Fruit fly (Drosophila melanogaster): ENCODE results near the gene CG8997.

CG8997 gene

dm6 chr2L:13842078-13842477, 3.0 kb downstream of the CG8997 start:
- TF ChIP-seq Crg-1 (GFP tag; optimal IDR thresholded peaks at IDR 0.05), result no peak
- TF ChIP-seq Clk (GFP tag; optimal IDR thresholded peaks at IDR 0.05), result no peak
- no peak for TF ChIP-seq CG33017 (tag; optimal IDR thresholded peaks at IDR 0.05)
- TF ChIP-seq ovo (GFP tag; optimal IDR thresholded peaks at IDR 0.05), result no peak
- no peak for TF ChIP-seq CG7045 (GFP tag; optimal IDR thresholded peaks at IDR 0.05)
- no peak for TF ChIP-seq bab1 (GFP tag; optimal IDR thresholded peaks at IDR 0.05)
- TF ChIP-seq CG1620 (GFP tag; optimal IDR thresholded peaks at IDR 0.05), result no peak
- no peak for TF ChIP-seq Hr96 (GFP tag; optimal IDR thresholded peaks at IDR 0.05)
- no peak for TF ChIP-seq pad (GFP tag; optimal IDR thresholded peaks at IDR 0.05)
- TF ChIP-seq Mnt (GFP tag; optimal IDR thresholded peaks at IDR 0.05), result no peak
- TF ChIP-seq tj (GFP tag; optimal IDR thresholded peaks at IDR 0.05), result no peak
- no peak for TF ChIP-seq CG5204 (GFP tag; optimal IDR thresholded peaks at IDR 0.05)
- no peak for TF ChIP-seq toe (GFP tag; optimal IDR thresholded peaks at IDR 0.05)
- no peak for TF ChIP-seq CG12768 (GFP tag; optimal IDR thresholded peaks at IDR 0.05)
- TF ChIP-seq cic (GFP tag; optimal IDR thresholded peaks at IDR 0.05), result no peak
- no peak for TF ChIP-seq CG7101 (tag; optimal IDR thresholded peaks at IDR 0.05)

dm6 chr2L:13841508-13841907, 3.6 kb downstream of the CG8997 start, which contains the start of gene CG33307:
TSS of gene CG33307 (minus strand) at chr2L:13841520.
- TF ChIP-seq CG12768 (GFP tag; optimal IDR thresholded peaks at IDR 0.05), result no peak
- TF ChIP-seq toe (GFP tag; optimal IDR thresholded peaks at IDR 0.05), result no peak
- TF ChIP-seq tj (GFP tag; optimal IDR thresholded peaks at IDR 0.05), result no peak
- TF ChIP-seq CG7101 (tag; optimal IDR thresholded peaks at IDR 0.05), result no peak
- TF ChIP-seq kay (GFP tag; ENCODE audit: borderline replicate concordance), result no peak
- no peak for TF ChIP-seq CG5204 (GFP tag; optimal IDR thresholded peaks at IDR 0.05)
- TF ChIP-seq Mnt (GFP tag; optimal IDR thresholded peaks at IDR 0.05), result no peak

dm6 chr2L:13839744-13840151, 5.4 kb downstream of the CG8997 start:
- TF ChIP-seq bab1 (GFP tag; optimal IDR thresholded peaks at IDR 0.05) (peak; percentile 68), kay (GFP tag; ENCODE audit: borderline replicate concordance) (peak; percentile 81), Hr96 (GFP tag; optimal IDR thresholded peaks at IDR 0.05) (peak; percentile 2), CG33017 (tag; optimal IDR thresholded peaks at IDR 0.05) (peak; percentile 29), CG7101 (tag; optimal IDR thresholded peaks at IDR 0.05) (peak; percentile 31), CG7045 (GFP tag; optimal IDR thresholded peaks at IDR 0.05) (peak; percentile 31), Crg-1 (GFP tag; optimal IDR thresholded peaks at IDR 0.05) (no peak), CG5204 (GFP tag; optimal IDR thresholded peaks at IDR 0.05) (peak; percentile 38), toe (GFP tag; optimal IDR thresholded peaks at IDR 0.05) (peak; percentile 8), pad (GFP tag; optimal IDR thresholded peaks at IDR 0.05) (no peak), cnc (optimal IDR thresholded peaks at IDR 0.05) (no peak), CG11617 (GFP tag; optimal IDR thresholded peaks at IDR 0.05) (peak; percentile 37), CG1620 (GFP tag; optimal IDR thresholded peaks at IDR 0.05) (peak; percentile 22), CG14711 (tag; optimal IDR thresholded peaks at IDR 0.05) (peak; percentile 40)

dm6 chr2L:13838647-13839390, 6.3 kb downstream of the CG8997 start:
- peak; percentile 93 for TF ChIP-seq cic (GFP tag; optimal IDR thresholded peaks at IDR 0.05)
- TF ChIP-seq CG12768 (GFP tag; optimal IDR thresholded peaks at IDR 0.05), result peak; percentile 55
- TF ChIP-seq Mnt (GFP tag; optimal IDR thresholded peaks at IDR 0.05), result no peak
- no peak for TF ChIP-seq tj (GFP tag; optimal IDR thresholded peaks at IDR 0.05)
- no peak for TF ChIP-seq Hr96 (GFP tag; optimal IDR thresholded peaks at IDR 0.05)
- peak; percentile 32 for TF ChIP-seq pad (GFP tag; optimal IDR thresholded peaks at IDR 0.05)
- no peak for TF ChIP-seq CG14711 (tag; optimal IDR thresholded peaks at IDR 0.05)
- TF ChIP-seq cnc (optimal IDR thresholded peaks at IDR 0.05), result no peak
- TF ChIP-seq CG7101 (tag; optimal IDR thresholded peaks at IDR 0.05), result peak; percentile 50
- no peak for TF ChIP-seq CG1620 (GFP tag; optimal IDR thresholded peaks at IDR 0.05)
- no peak for TF ChIP-seq toe (GFP tag; optimal IDR thresholded peaks at IDR 0.05)
- TF ChIP-seq bab1 (GFP tag; optimal IDR thresholded peaks at IDR 0.05), result no peak
- TF ChIP-seq CG33017 (tag; optimal IDR thresholded peaks at IDR 0.05), result peak; percentile 78
- TF ChIP-seq Crg-1 (GFP tag; optimal IDR thresholded peaks at IDR 0.05), result peak; percentile 4
- no peak for TF ChIP-seq ovo (GFP tag; optimal IDR thresholded peaks at IDR 0.05)
- TF ChIP-seq kay (GFP tag; ENCODE audit: borderline replicate concordance), result peak; percentile 84
- TF ChIP-seq CG7045 (GFP tag; optimal IDR thresholded peaks at IDR 0.05), result peak; percentile 71
- peak; percentile 10 for TF ChIP-seq CG5204 (GFP tag; optimal IDR thresholded peaks at IDR 0.05)
- TF ChIP-seq Clk (GFP tag; optimal IDR thresholded peaks at IDR 0.05), result peak; percentile 43
- peak; percentile 71 for TF ChIP-seq CG11617 (GFP tag; optimal IDR thresholded peaks at IDR 0.05)

dm6 chr2L:13837579-13837978, 7.5 kb downstream of the CG8997 start:
- TF ChIP-seq CG7101 (tag; optimal IDR thresholded peaks at IDR 0.05), result no peak
- TF ChIP-seq bab1 (GFP tag; optimal IDR thresholded peaks at IDR 0.05), result no peak
- no peak for TF ChIP-seq Clk (GFP tag; optimal IDR thresholded peaks at IDR 0.05)

dm6 chr2L:13835959-13836358, 9.2 kb downstream of the CG8997 start:
- TF ChIP-seq cnc (optimal IDR thresholded peaks at IDR 0.05) (no peak), CG1620 (GFP tag; optimal IDR thresholded peaks at IDR 0.05) (no peak), CG33017 (tag; optimal IDR thresholded peaks at IDR 0.05) (no peak), CG7045 (GFP tag; optimal IDR thresholded peaks at IDR 0.05) (no peak), Mnt (GFP tag; optimal IDR thresholded peaks at IDR 0.05) (no peak), CG7101 (tag; optimal IDR thresholded peaks at IDR 0.05) (no peak), CG14711 (tag; optimal IDR thresholded peaks at IDR 0.05) (no peak), Hr96 (GFP tag; optimal IDR thresholded peaks at IDR 0.05) (no peak), bab1 (GFP tag; optimal IDR thresholded peaks at IDR 0.05) (no peak), Crg-1 (GFP tag; optimal IDR thresholded peaks at IDR 0.05) (no peak), pad (GFP tag; optimal IDR thresholded peaks at IDR 0.05) (no peak)

Data from whole organism, adult.